Worm (Caenorhabditis elegans) whole organism, L3 larva: ENCODE results near the gene gmn-1.

Experiments used
- ama-1 ChIP-seq: fragments of 150-350 bp; optimal IDR thresholded peaks from 2 replicates; lab custom pipeline; 2018
- ceh-28 ChIP-seq: fragments of 150-350 bp; optimal IDR thresholded peaks from 2 replicates; lab custom pipeline; 2014; ENCODE audit warnings: missing biosample characterization, missing genetic modification reagents, missing genetic modification characterization
- ceh-82 ChIP-seq: fragments of 150-350 bp; optimal IDR thresholded peaks from 2 replicates; lab custom pipeline; 2014; ENCODE audit warnings: missing biosample characterization, missing genetic modification characterization
- fkh-2 ChIP-seq: fragments of 150-350 bp; optimal IDR thresholded peaks from 2 replicates; lab custom pipeline; 2014; ENCODE audit warnings: missing biosample characterization, missing genetic modification reagents, missing genetic modification characterization
- fos-1 ChIP-seq: fragments of 150-350 bp; optimal IDR thresholded peaks from 2 replicates; lab custom pipeline; 2014; ENCODE audit warnings: missing biosample characterization, missing genetic modification characterization
- nhr-11 ChIP-seq: fragments of 150-350 bp; optimal IDR thresholded peaks from 2 replicates; lab custom pipeline; 2014; ENCODE audit warnings: missing biosample characterization, missing genetic modification characterization
- nhr-12 ChIP-seq: fragments of 150-350 bp; optimal IDR thresholded peaks from 2 replicates; lab custom pipeline; 2014; ENCODE audit warnings: missing biosample characterization, missing genetic modification characterization
- nhr-237 ChIP-seq: fragments of 150-350 bp; optimal IDR thresholded peaks from 2 replicates; lab custom pipeline; 2014; ENCODE audit warnings: missing biosample characterization, missing genetic modification characterization
- nhr-25 ChIP-seq: sonication (generic microtip); optimal IDR thresholded peaks from 2 replicates; lab custom pipeline; 2017; ENCODE audit warnings: missing biosample characterization, missing genetic modification characterization
- nhr-28 ChIP-seq: fragments of 150-350 bp; optimal IDR thresholded peaks from 2 replicates; lab custom pipeline; 2014; ENCODE audit warnings: missing biosample characterization, missing genetic modification characterization
- pqm-1 ChIP-seq: fragments of 150-350 bp; optimal IDR thresholded peaks from 2 replicates; lab custom pipeline; 2017; ENCODE audit warnings: missing biosample characterization, missing genetic modification characterization, inconsistent platforms
- snpc-4 ChIP-seq: fragments of 150-350 bp; optimal IDR thresholded peaks from 2 replicates; lab custom pipeline; 2014; ENCODE audit warnings: missing biosample characterization, missing genetic modification characterization

ce11 chrIII:12259793-12260192 is 34.7 kb upstream of the gmn-1 start:
- no peak for TF ChIP-seq nhr-28 (tag; lab: Kevin White, UChicago)
- no peak for TF ChIP-seq fkh-2 (tag; lab: Kevin White, UChicago)
- TF ChIP-seq ceh-82 (tag; lab: Kevin White, UChicago): no peak
- no peak for TF ChIP-seq nhr-12 (tag; lab: Kevin White, UChicago)
- no peak for TF ChIP-seq ama-1 (lab: Kevin White, UChicago)
- no peak for TF ChIP-seq fos-1 (tag; lab: Kevin White, UChicago)
- no peak for TF ChIP-seq nhr-11 (tag; lab: Kevin White, UChicago)
- no peak for TF ChIP-seq snpc-4
- no peak for TF ChIP-seq nhr-237 (tag; lab: Kevin White, UChicago)
- TF ChIP-seq ceh-28: no peak
- TF ChIP-seq nhr-25: no peak
- TF ChIP-seq pqm-1 (tag; lab: Kevin White, UChicago): no peak
